Worm (Caenorhabditis elegans) whole organism, L2 larva: ENCODE measurements around the gene F31F4.11.

ENCODE experiments used
- C34F6.9 ChIP-seq: fragments of 150-350 bp; optimal IDR thresholded peaks from 2 replicates; lab custom pipeline; 2014; ENCODE audit warnings: missing biosample characterization, missing genetic modification characterization
- F13H6.1 ChIP-seq: sonication (generic microtip); optimal IDR thresholded peaks from 2 replicates; lab custom pipeline; 2016; ENCODE audit warnings: missing genetic modification characterization, missing compliant biosample characterization
- R02D3.7 ChIP-seq: fragments of 150-350 bp; optimal IDR thresholded peaks from 2 replicates; lab custom pipeline; 2014; ENCODE audit warnings: missing biosample characterization, missing genetic modification characterization
- ZK546.5 ChIP-seq: sonication (generic microtip); optimal IDR thresholded peaks from 2 replicates; lab custom pipeline; 2017; ENCODE audit warnings: missing biosample characterization, missing genetic modification characterization
- aly-2 ChIP-seq: fragments of 150-350 bp; optimal IDR thresholded peaks from 2 replicates; lab custom pipeline; 2014; ENCODE audit warnings: missing biosample characterization, missing genetic modification characterization
- ama-1 ChIP-seq: fragments of 150-350 bp; optimal IDR thresholded peaks from 2 replicates; lab custom pipeline; 2018; ENCODE audit warnings: inconsistent platforms
- blmp-1 ChIP-seq: sonication (generic microtip); optimal IDR thresholded peaks from 2 replicates; lab custom pipeline; 2017; ENCODE audit warnings: missing genetic modification characterization, mild to moderate bottlenecking, missing compliant biosample characterization, antibody characterized with exemption, moderate library complexity; ENCODE audit not compliant: insufficient read depth
- crh-2 ChIP-seq: sonication (generic microtip); optimal IDR thresholded peaks from 2 replicates; lab custom pipeline; 2017; ENCODE audit warnings: missing biosample characterization, missing genetic modification characterization
- dmd-4 ChIP-seq: sonication (generic microtip); optimal IDR thresholded peaks from 2 replicates; lab custom pipeline; 2017; ENCODE audit warnings: missing biosample characterization, missing genetic modification characterization
- egl-27 ChIP-seq: sonication (generic microtip); optimal IDR thresholded peaks from 3 replicates; lab custom pipeline; 2017; ENCODE audit warnings: missing biosample characterization, missing genetic modification reagents, missing genetic modification characterization
- elt-1 ChIP-seq: fragments of 150-350 bp; optimal IDR thresholded peaks from 2 replicates; lab custom pipeline; 2014; ENCODE audit warnings: missing biosample characterization, missing genetic modification characterization
- elt-3 ChIP-seq: sonication (generic microtip); optimal IDR thresholded peaks from 2 replicates; lab custom pipeline; 2017; ENCODE audit warnings: missing biosample characterization, missing genetic modification characterization
- fos-1 ChIP-seq: fragments of 150-350 bp; optimal IDR thresholded peaks from 2 replicates; lab custom pipeline; 2014; ENCODE audit warnings: missing biosample characterization, missing genetic modification characterization
- gmeb-1 ChIP-seq: fragments of 150-350 bp; optimal IDR thresholded peaks from 2 replicates; lab custom pipeline; 2014; ENCODE audit warnings: missing biosample characterization, missing genetic modification characterization
- lin-11 ChIP-seq: fragments of 150-350 bp; sonication (generic microtip); optimal IDR thresholded peaks from 2 replicates; lab custom pipeline; 2014; ENCODE audit warnings: missing biosample characterization, missing genetic modification characterization, inconsistent platforms, mixed read lengths
- lin-13 ChIP-seq: fragments of 150-350 bp; optimal IDR thresholded peaks from 2 replicates; lab custom pipeline; 2014; ENCODE audit warnings: missing biosample characterization, missing genetic modification reagents, missing genetic modification characterization
- lin-39 ChIP-seq: fragments of 150-350 bp; optimal IDR thresholded peaks from 2 replicates; lab custom pipeline; 2014; ENCODE audit warnings: missing biosample characterization, missing genetic modification reagents, missing genetic modification characterization
- lsy-2 ChIP-seq, 2 experiments: fragments of 150-350 bp in 1 of 2; sonication (generic microtip) in 1 of 2; optimal IDR thresholded peaks; 2 replicates each; lab custom pipeline; 2014 to 2017; ENCODE audit warnings: missing biosample characterization in 2 of 2, missing genetic modification characterization in 2 of 2
- mab-5 ChIP-seq: fragments of 150-350 bp; optimal IDR thresholded peaks from 2 replicates; lab custom pipeline; 2014; ENCODE audit warnings: missing biosample characterization, missing genetic modification characterization
- mbf-1 ChIP-seq: sonication (generic microtip); optimal IDR thresholded peaks from 2 replicates; lab custom pipeline; 2017; ENCODE audit warnings: missing biosample characterization, missing genetic modification characterization
- nhr-11 ChIP-seq: fragments of 150-350 bp; optimal IDR thresholded peaks from 2 replicates; lab custom pipeline; 2014; ENCODE audit warnings: missing biosample characterization, missing genetic modification characterization
- nhr-12 ChIP-seq: fragments of 150-350 bp; optimal IDR thresholded peaks from 2 replicates; lab custom pipeline; 2014; ENCODE audit warnings: missing biosample characterization, missing genetic modification characterization
- nhr-129 ChIP-seq: fragments of 150-350 bp; optimal IDR thresholded peaks from 2 replicates; lab custom pipeline; 2014; ENCODE audit warnings: missing biosample characterization, missing genetic modification characterization
- nhr-21 ChIP-seq: fragments of 150-350 bp; optimal IDR thresholded peaks from 2 replicates; lab custom pipeline; 2014; ENCODE audit warnings: missing biosample characterization, missing genetic modification characterization
- nhr-23 ChIP-seq: fragments of 150-350 bp; optimal IDR thresholded peaks from 2 replicates; lab custom pipeline; 2014; ENCODE audit warnings: missing biosample characterization, missing genetic modification reagents, missing genetic modification characterization
- nhr-237 ChIP-seq: fragments of 150-350 bp; optimal IDR thresholded peaks from 2 replicates; lab custom pipeline; 2014; ENCODE audit warnings: missing biosample characterization, missing genetic modification characterization
- nhr-25 ChIP-seq: fragments of 150-350 bp; sonication (generic microtip); optimal IDR thresholded peaks from 3 replicates; lab custom pipeline; 2014; ENCODE audit warnings: missing biosample characterization, missing genetic modification characterization
- nhr-6 ChIP-seq: fragments of 150-350 bp; optimal IDR thresholded peaks from 2 replicates; lab custom pipeline; 2014; ENCODE audit warnings: missing biosample characterization, missing genetic modification characterization
- nhr-77 ChIP-seq: fragments of 150-350 bp; optimal IDR thresholded peaks from 2 replicates; lab custom pipeline; 2014; ENCODE audit warnings: missing biosample characterization, missing genetic modification characterization
- peb-1 ChIP-seq: fragments of 150-350 bp; optimal IDR thresholded peaks from 2 replicates; lab custom pipeline; 2014; ENCODE audit warnings: missing biosample characterization, missing genetic modification characterization
- sem-4 ChIP-seq: fragments of 150-350 bp; optimal IDR thresholded peaks from 2 replicates; lab custom pipeline; 2014; ENCODE audit warnings: missing biosample characterization, missing genetic modification reagents, missing genetic modification characterization
- skn-1 ChIP-seq: sonication (generic microtip); optimal IDR thresholded peaks from 2 replicates; lab custom pipeline; 2017; ENCODE audit warnings: missing biosample characterization, missing genetic modification characterization
- sma-3 ChIP-seq: sonication (generic microtip); optimal IDR thresholded peaks from 2 replicates; lab custom pipeline; 2016; ENCODE audit warnings: missing genetic modification reagents, missing genetic modification characterization, missing compliant biosample characterization
- sma-9 ChIP-seq, 2 experiments: fragments of 150-350 bp in 1 of 2; sonication (generic microtip) in 1 of 2; optimal IDR thresholded peaks; 2 replicates each; lab custom pipeline; 2014 to 2016; ENCODE audit warnings: missing genetic modification characterization in 2 of 2, mild to moderate bottlenecking in 1 of 2, missing biosample characterization in 1 of 2, missing compliant biosample characterization in 1 of 2, missing genetic modification reagents in 1 of 2, moderate library complexity in 1 of 2
- unc-55 ChIP-seq: fragments of 150-350 bp; sonication (generic microtip); optimal IDR thresholded peaks from 3 replicates; lab custom pipeline; 2014; ENCODE audit warnings: missing biosample characterization, missing genetic modification reagents, missing genetic modification characterization
- unc-62 ChIP-seq: fragments of 150-350 bp; optimal IDR thresholded peaks from 2 replicates; lab custom pipeline; 2014; ENCODE audit warnings: missing biosample characterization, missing genetic modification reagents, missing genetic modification characterization
- zag-1 ChIP-seq: fragments of 150-350 bp; optimal IDR thresholded peaks from 2 replicates; lab custom pipeline; 2014; ENCODE audit warnings: missing biosample characterization, missing genetic modification characterization
- ztf-1 ChIP-seq: fragments of 200-800 bp; sonication (Bioruptor generic); conservative IDR thresholded peaks from 2 replicates; pipeline ENCODE4 v1.3.6; 2022; ENCODE audit warnings: missing genetic modification characterization, missing compliant biosample characterization
- ztf-11 ChIP-seq: sonication (generic microtip); optimal IDR thresholded peaks from 2 replicates; lab custom pipeline; 2017; ENCODE audit warnings: missing biosample characterization, missing genetic modification characterization
- ztf-4 ChIP-seq: fragments of 150-350 bp; optimal IDR thresholded peaks from 2 replicates; lab custom pipeline; 2014; ENCODE audit warnings: missing biosample characterization, missing genetic modification characterization

F31F4.11 gene

ce11 chrV:692720-693422 is 28.6 kb upstream of the F31F4.11 start, which contains the start of gene srx-4:
srx-4 (minus strand) TSS chrV:692770.
- TF ChIP-seq ZK546.5 (tag; lab: Kevin White, UChicago) (no peak), ama-1 (lab: Kevin White, UChicago) (no peak), nhr-12 (no peak), nhr-25 (tag; lab: Kevin White, UChicago) (no peak), crh-2 (tag; lab: Kevin White, UChicago) (no peak), nhr-23 (tag; lab: Kevin White, UChicago) (no peak), nhr-6 (tag; lab: Kevin White, UChicago) (no peak), unc-55 (no peak)

- TF ChIP-seq ama-1 (lab: Kevin White, UChicago) (no peak), ztf-4 (tag; lab: Kevin White, UChicago) (no peak), nhr-25 (tag; lab: Kevin White, UChicago) (no peak)
Measured at ce11 chrV:689538-689937, 25.3 kb upstream of the F31F4.11 start.

ce11 chrV:687384-687783 is 23.1 kb upstream of the F31F4.11 start, which contains the start of gene H25P19.1:
H25P19.1 (plus strand) TSS chrV:687684.
- no peak for TF ChIP-seq ama-1 (lab: Kevin White, UChicago)
- TF ChIP-seq gmeb-1 (tag; lab: Kevin White, UChicago): no peak
- no peak for TF ChIP-seq elt-1
- no peak for TF ChIP-seq unc-62 (GFP tag; lab: Kevin White, UChicago)
- TF ChIP-seq F13H6.1 (tag; lab: Kevin White, UChicago): no peak
- no peak for TF ChIP-seq nhr-21 (tag; lab: Kevin White, UChicago)
- no peak for TF ChIP-seq ztf-11 (tag; lab: Kevin White, UChicago)
- TF ChIP-seq lin-39 (tag; lab: Kevin White, UChicago): no peak
- TF ChIP-seq fos-1 (tag; lab: Kevin White, UChicago): no peak
- no peak for TF ChIP-seq aly-2
- no peak for TF ChIP-seq lin-11 (tag; lab: Kevin White, UChicago)
- no peak for TF ChIP-seq ztf-4 (tag; lab: Kevin White, UChicago)
- TF ChIP-seq nhr-77: no peak
- no peak for TF ChIP-seq mbf-1 (tag; lab: Kevin White, UChicago)
- TF ChIP-seq crh-2 (tag; lab: Kevin White, UChicago): no peak
- TF ChIP-seq blmp-1 (tag; lab: Kevin White, UChicago): no peak
- TF ChIP-seq nhr-23 (tag; lab: Kevin White, UChicago): no peak
- TF ChIP-seq, all 48 proteins: peak for 0

ce11 chrV:683858-684257 is 19.6 kb upstream of the F31F4.11 start, which contains the start of gene F31F4.1:
F31F4.1 (plus strand) TSS chrV:684060.
- TF ChIP-seq sem-4 (tag; lab: Kevin White, UChicago) (no peak), fos-1 (tag; lab: Kevin White, UChicago) (peak; percentile 29), mbf-1 (tag; lab: Kevin White, UChicago) (no peak)

- TF ChIP-seq lin-39 (tag; lab: Kevin White, UChicago): no peak
- TF ChIP-seq nhr-21 (tag; lab: Kevin White, UChicago): no peak
- TF ChIP-seq nhr-77: no peak
- no peak for TF ChIP-seq R02D3.7 (tag; lab: Kevin White, UChicago)
- TF ChIP-seq elt-1: no peak
- no peak for TF ChIP-seq mab-5 (tag; lab: Kevin White, UChicago)
- no peak for TF ChIP-seq nhr-129 (tag; lab: Kevin White, UChicago)
- TF ChIP-seq ztf-4 (tag; lab: Kevin White, UChicago): no peak
- no peak for TF ChIP-seq dmd-4 (tag; lab: Kevin White, UChicago)
- no peak for TF ChIP-seq unc-55
- no peak for TF ChIP-seq ztf-1
- TF ChIP-seq skn-1 (tag; lab: Kevin White, UChicago): no peak
- no peak for TF ChIP-seq nhr-25 (tag; lab: Kevin White, UChicago)
- no peak for TF ChIP-seq peb-1 (tag; lab: Kevin White, UChicago)
- TF ChIP-seq nhr-12: no peak
Measured at ce11 chrV:682031-682430, 17.8 kb upstream of the F31F4.11 start, which contains the start of gene srx-23. srx-23 (plus strand) TSS chrV:682331.

ce11 chrV:679663-680062 is 15.4 kb upstream of the F31F4.11 start, which contains the start of gene srx-22:
srx-22 (plus strand) TSS chrV:679963.
- TF ChIP-seq fos-1 (tag; lab: Kevin White, UChicago) (no peak), mbf-1 (tag; lab: Kevin White, UChicago) (no peak), egl-27 (tag; lab: Kevin White, UChicago) (no peak), dmd-4 (tag; lab: Kevin White, UChicago) (no peak), zag-1 (tag; lab: Kevin White, UChicago) (no peak), ztf-4 (tag; lab: Kevin White, UChicago) (no peak), peb-1 (tag; lab: Kevin White, UChicago) (no peak), sma-9 (GFP tag; optimal IDR thresholded peaks at IDR 0.05; lab: Kevin White, UChicago) (no peak), sma-9 (tag; optimal IDR thresholded peaks at IDR 0.05; lab: Kevin White, UChicago) (no peak), elt-3 (no peak), C34F6.9 (tag; lab: Kevin White, UChicago) (no peak), lsy-2 (tag; optimal IDR thresholded peaks at IDR 0.05; lab: Kevin White, UChicago) (no peak), unc-55 (no peak), lin-13 (GFP tag; lab: Kevin White, UChicago) (no peak), ama-1 (lab: Kevin White, UChicago) (no peak), nhr-237 (tag; lab: Kevin White, UChicago) (no peak), ZK546.5 (tag; lab: Kevin White, UChicago) (no peak), sma-3 (GFP tag; lab: Kevin White, UChicago) (no peak), nhr-11 (tag; lab: Kevin White, UChicago) (no peak)
